Fruit fly (Drosophila melanogaster) whole organism, larva: ENCODE measurements around the gene Reph.

Experiments
- noc ChIP-seq: fragments of 200-800 bp; sonication (Bioruptor generic); optimal IDR thresholded peaks from 3 replicates; lab custom pipeline; 2019; ENCODE audit warnings: missing biosample characterization, mild to moderate bottlenecking, missing genetic modification characterization, moderate library complexity

Reph gene

dm6 chr2L:3840975-3841374 lies 37.6 kb downstream of the Reph start:
- no peak for TF ChIP-seq noc (tag; lab: Kevin White, UChicago)

- no peak for TF ChIP-seq noc (tag; lab: Kevin White, UChicago)
Measured at dm6 chr2L:3844135-3844534, 40.8 kb downstream of the Reph start.

dm6 chr2L:3844898-3845713 lies 41.8 kb downstream of the Reph start:
- TF ChIP-seq noc (tag; lab: Kevin White, UChicago) = no peak

- TF ChIP-seq noc (tag; lab: Kevin White, UChicago) = no peak
Measured at dm6 chr2L:3846520-3846919, 43.2 kb downstream of the Reph start.

- no peak for TF ChIP-seq noc (tag; lab: Kevin White, UChicago)
Measured at dm6 chr2L:3847908-3848307, 44.6 kb downstream of the Reph start.

dm6 chr2L:3851308-3851707 lies 48.0 kb downstream of the Reph start:
- no peak for TF ChIP-seq noc (tag; lab: Kevin White, UChicago)

- TF ChIP-seq noc (tag; lab: Kevin White, UChicago) = no peak
Measured at dm6 chr2L:3852120-3852519, 48.8 kb downstream of the Reph start.

dm6 chr2L:3853507-3854030 lies 50.2 kb downstream of the Reph start:
- no peak for TF ChIP-seq noc (tag; lab: Kevin White, UChicago)

- TF ChIP-seq noc (tag; lab: Kevin White, UChicago) = no peak
Measured at dm6 chr2L:3855528-3856189, 52.3 kb downstream of the Reph start.

- TF ChIP-seq noc (tag; lab: Kevin White, UChicago) = no peak
Measured at dm6 chr2L:3856372-3856771, 53.0 kb downstream of the Reph start.

dm6 chr2L:3858118-3858517 lies 54.8 kb downstream of the Reph start:
- TF ChIP-seq noc (tag; lab: Kevin White, UChicago) = no peak
